Fruit fly (Drosophila melanogaster) whole organism, embryonic: ENCODE measurements around the gene RtcB.
A peak's percentile ranks its signal among the peaks of the same experiment; 100 is the strongest.

Experiments used
- B-H1 ChIP-seq: fragments of 200-800 bp; sonication (Bioruptor generic); IDR thresholded peaks from 3 replicates; pipeline ENCODE4 v1.3.6; 2022; ENCODE audit warnings: missing biosample characterization, missing genetic modification characterization
- Bdp1 ChIP-seq: fragments of 200-800 bp; sonication (Bioruptor generic); optimal IDR thresholded peaks from 3 replicates; lab custom pipeline; 2016; ENCODE audit warnings: missing biosample characterization, missing genetic modification characterization
- CG15696 ChIP-seq: fragments of 200-800 bp; sonication (Bioruptor generic); optimal IDR thresholded peaks from 2 replicates; lab custom pipeline; 2019; ENCODE audit warnings: missing biosample characterization, mild to moderate bottlenecking, missing genetic modification characterization, moderate library complexity
- CG1602 ChIP-seq: fragments of 200-800 bp; sonication (Bioruptor generic); optimal IDR thresholded peaks from 3 replicates; lab custom pipeline; 2016; ENCODE audit warnings: missing biosample characterization, missing genetic modification characterization
- CG17612 ChIP-seq: fragments of 200-800 bp; sonication (Bioruptor generic); IDR thresholded peaks from 2 replicates; pipeline ENCODE4 v1.3.6; 2022; ENCODE audit warnings: missing biosample characterization, missing genetic modification characterization
- CG2120 ChIP-seq: fragments of 200-800 bp; sonication (Bioruptor generic); optimal IDR thresholded peaks from 3 replicates; lab custom pipeline; 2016; ENCODE audit warnings: missing biosample characterization, missing genetic modification characterization
- CG30020 ChIP-seq: fragments of 200-800 bp; optimal IDR thresholded peaks from 2 replicates; lab custom pipeline; 2019; ENCODE audit warnings: missing biosample characterization, mild to moderate bottlenecking, missing genetic modification characterization, moderate library complexity
- CG3163 ChIP-seq: fragments of 200-800 bp; sonication (Bioruptor generic); optimal IDR thresholded peaks from 3 replicates; lab custom pipeline; 2016; ENCODE audit warnings: missing biosample characterization, missing genetic modification characterization
- CG4617 ChIP-seq: fragments of 200-800 bp; sonication (Bioruptor generic); optimal IDR thresholded peaks from 3 replicates; lab custom pipeline; 2016; ENCODE audit warnings: missing biosample characterization, missing genetic modification characterization, borderline replicate concordance
- CG6175 ChIP-seq: fragments of 200-800 bp; sonication (Bioruptor generic); IDR thresholded peaks from 3 replicates; pipeline ENCODE4 v1.3.6; 2022; ENCODE audit warnings: missing biosample characterization, missing genetic modification characterization
- CG6683 ChIP-seq: fragments of 200-800 bp; sonication (Bioruptor generic); optimal IDR thresholded peaks from 2 replicates; lab custom pipeline; 2017; ENCODE audit warnings: missing biosample characterization, mild to moderate bottlenecking, missing genetic modification characterization, missing genetic modification reagents
- CG7271 ChIP-seq: fragments of 200-800 bp; sonication (Bioruptor generic); optimal IDR thresholded peaks from 2 replicates; lab custom pipeline; 2018; ENCODE audit warnings: missing biosample characterization, mild to moderate bottlenecking, missing genetic modification characterization, moderate library complexity
- CG7357 ChIP-seq: fragments of 200-800 bp; sonication (Bioruptor generic); IDR thresholded peaks from 3 replicates; pipeline ENCODE4 v1.3.6; 2022; ENCODE audit warnings: missing biosample characterization, missing genetic modification characterization
- CG7372 ChIP-seq: fragments of 200-800 bp; sonication (Bioruptor generic); IDR thresholded peaks from 2 replicates; pipeline ENCODE4 v1.3.6; 2022; ENCODE audit warnings: missing biosample characterization, missing genetic modification characterization
- CG7786 ChIP-seq: fragments of 200-800 bp; sonication (Bioruptor generic); optimal IDR thresholded peaks from 2 replicates; lab custom pipeline; 2016; ENCODE audit warnings: missing biosample characterization, missing genetic modification characterization
- CG7839 ChIP-seq: fragments of 200-800 bp; sonication (Bioruptor generic); optimal IDR thresholded peaks from 3 replicates; lab custom pipeline; 2018; ENCODE audit warnings: missing biosample characterization, mild to moderate bottlenecking, missing genetic modification characterization, moderate library complexity
- CG8089 ChIP-seq: fragments of 200-800 bp; sonication (Bioruptor generic); optimal IDR thresholded peaks from 3 replicates; lab custom pipeline; 2016; ENCODE audit warnings: missing biosample characterization, missing genetic modification characterization
- Chrac-16 ChIP-seq: fragments of 200-800 bp; sonication (Bioruptor generic); optimal IDR thresholded peaks from 3 replicates; lab custom pipeline; 2016; ENCODE audit warnings: missing biosample characterization, missing genetic modification characterization
- Fer2 ChIP-seq: fragments of 200-800 bp; sonication (Bioruptor generic); optimal IDR thresholded peaks from 2 replicates; lab custom pipeline; 2018; ENCODE audit warnings: missing biosample characterization, mild to moderate bottlenecking, missing genetic modification characterization, moderate library complexity
- Fer3 ChIP-seq: fragments of 200-800 bp; sonication (Bioruptor generic); optimal IDR thresholded peaks from 2 replicates; lab custom pipeline; 2018; ENCODE audit warnings: missing biosample characterization, mild to moderate bottlenecking, missing genetic modification characterization, moderate library complexity
- H2.0 ChIP-seq: fragments of 200-800 bp; sonication (Bioruptor generic); IDR thresholded peaks from 2 replicates; pipeline ENCODE4 v1.3.6; 2022; ENCODE audit warnings: missing biosample characterization, missing genetic modification characterization
- Hr3 ChIP-seq: fragments of 200-800 bp; sonication (Bioruptor generic); optimal IDR thresholded peaks from 3 replicates; lab custom pipeline; 2016; ENCODE audit warnings: missing biosample characterization, missing genetic modification characterization
- NfI ChIP-seq: fragments of 200-800 bp; sonication (Bioruptor generic); optimal IDR thresholded peaks from 3 replicates; lab custom pipeline; 2018; ENCODE audit warnings: missing biosample characterization, mild to moderate bottlenecking, missing genetic modification characterization, moderate library complexity
- Poxn ChIP-seq: fragments of 200-800 bp; sonication (Bioruptor generic); IDR thresholded peaks from 2 replicates; pipeline ENCODE4 v1.3.6; 2022; ENCODE audit warnings: missing biosample characterization, missing genetic modification characterization
- Sox100B ChIP-seq: fragments of 200-800 bp; sonication (Bioruptor generic); optimal IDR thresholded peaks from 3 replicates; lab custom pipeline; 2018; ENCODE audit warnings: missing biosample characterization, mild to moderate bottlenecking, missing genetic modification characterization
- Stat92E ChIP-seq, 3 experiments: fragments of >200 bp in 2 of 3; fragments of 200-800 bp in 1 of 3; sonication (Bioruptor generic) in 1 of 3; optimal IDR thresholded peaks; 2 replicates each; lab custom pipeline; 2017 to 2019; ENCODE audit warnings: missing biosample characterization in 3 of 3, missing genetic modification characterization in 3 of 3, mild to moderate bottlenecking in 1 of 3, moderate library complexity in 1 of 3
- Tbp ChIP-seq: fragments of >200 bp; optimal IDR thresholded peaks from 2 replicates; lab custom pipeline; 2018; ENCODE audit warnings: missing biosample characterization, missing genetic modification characterization
- abd-A ChIP-seq: fragments of 200-800 bp; sonication (Bioruptor generic); optimal IDR thresholded peaks from 3 replicates; lab custom pipeline; 2019; ENCODE audit warnings: missing biosample characterization, mild to moderate bottlenecking, missing genetic modification characterization, moderate library complexity
- ase ChIP-seq: fragments of 200-800 bp; sonication (Bioruptor generic); IDR thresholded peaks from 3 replicates; pipeline ENCODE4 v1.3.6; 2022; ENCODE audit warnings: missing biosample characterization, missing genetic modification characterization
- btn ChIP-seq: fragments of 200-800 bp; sonication (Bioruptor generic); optimal IDR thresholded peaks from 2 replicates; lab custom pipeline; 2016; ENCODE audit warnings: missing biosample characterization, missing genetic modification characterization
- chn ChIP-seq: fragments of 200-800 bp; sonication (Bioruptor generic); optimal IDR thresholded peaks from 2 replicates; lab custom pipeline; 2016; ENCODE audit warnings: missing biosample characterization, missing genetic modification characterization
- dimm ChIP-seq: fragments of 200-800 bp; sonication (Bioruptor generic); IDR thresholded peaks from 2 replicates; pipeline ENCODE4 v1.3.6; 2022; ENCODE audit warnings: missing biosample characterization, missing genetic modification characterization
- disco-r ChIP-seq: fragments of 200-800 bp; sonication (Bioruptor generic); optimal IDR thresholded peaks from 2 replicates; lab custom pipeline; 2016; ENCODE audit warnings: missing biosample characterization, missing genetic modification characterization
- dm ChIP-seq: fragments of 200-800 bp; sonication (Bioruptor generic); optimal IDR thresholded peaks from 3 replicates; lab custom pipeline; 2016; ENCODE audit warnings: missing biosample characterization, missing genetic modification characterization
- ewg ChIP-seq: fragments of 200-800 bp; sonication (Bioruptor generic); optimal IDR thresholded peaks from 3 replicates; lab custom pipeline; 2017; ENCODE audit warnings: mild to moderate bottlenecking, missing biosample characterization, missing genetic modification reagents, missing genetic modification characterization
- fd64A ChIP-seq: fragments of 200-800 bp; sonication (Bioruptor generic); optimal IDR thresholded peaks from 3 replicates; lab custom pipeline; 2018; ENCODE audit warnings: missing biosample characterization, mild to moderate bottlenecking, missing genetic modification characterization
- h ChIP-seq: fragments of >200 bp; optimal IDR thresholded peaks from 2 replicates; lab custom pipeline; 2017
- hth ChIP-seq: fragments of >200 bp; optimal IDR thresholded peaks from 2 replicates; lab custom pipeline; 2017; ENCODE audit warnings: inconsistent platforms
- luna ChIP-seq: fragments of 200-800 bp; sonication (Bioruptor generic); optimal IDR thresholded peaks from 2 replicates; lab custom pipeline; 2016; ENCODE audit warnings: missing biosample characterization, missing genetic modification characterization
- onecut ChIP-seq: fragments of 200-800 bp; sonication (Bioruptor generic); IDR thresholded peaks from 2 replicates; pipeline ENCODE4 v1.3.6; 2022; ENCODE audit warnings: missing biosample characterization, missing genetic modification characterization
- pfk ChIP-seq: fragments of 200-800 bp; sonication (Bioruptor generic); optimal IDR thresholded peaks from 2 replicates; lab custom pipeline; 2018; ENCODE audit warnings: missing biosample characterization, mild to moderate bottlenecking, missing genetic modification characterization, moderate library complexity
- ranshi ChIP-seq: fragments of 200-800 bp; sonication (Bioruptor generic); IDR thresholded peaks from 2 replicates; pipeline ENCODE4 v1.3.6; 2022; ENCODE audit warnings: missing biosample characterization, missing genetic modification characterization
- sc ChIP-seq, 3 experiments: fragments of >200 bp in 2 of 3; fragments of 200-800 bp in 1 of 3; sonication (Bioruptor generic) in 1 of 3; optimal IDR thresholded peaks; 2 replicates in 2 of 3; 3 replicates in 1 of 3; lab custom pipeline; 2017; ENCODE audit warnings: mild to moderate bottlenecking in 1 of 3, missing biosample characterization in 1 of 3, missing genetic modification characterization in 1 of 3, missing genetic modification reagents in 1 of 3
- so ChIP-seq: fragments of 200-800 bp; sonication (Bioruptor generic); IDR thresholded peaks from 3 replicates; pipeline ENCODE4 v1.3.6; 2022; ENCODE audit warnings: missing biosample characterization, missing genetic modification characterization
- stc ChIP-seq: fragments of 200-800 bp; sonication (Bioruptor generic); IDR thresholded peaks from 2 replicates; pipeline ENCODE4 v1.3.6; 2022; ENCODE audit warnings: missing biosample characterization, missing genetic modification characterization
- tap ChIP-seq: fragments of 200-800 bp; optimal IDR thresholded peaks from 3 replicates; lab custom pipeline; 2019; ENCODE audit warnings: missing biosample characterization, mild to moderate bottlenecking, missing genetic modification characterization, moderate library complexity
- tin ChIP-seq: fragments of 200-800 bp; sonication (Bioruptor generic); optimal IDR thresholded peaks from 3 replicates; lab custom pipeline; 2016; ENCODE audit warnings: missing biosample characterization, missing genetic modification characterization
- twi ChIP-seq: fragments of 200-800 bp; optimal IDR thresholded peaks from 2 replicates; lab custom pipeline; 2019; ENCODE audit warnings: missing biosample characterization, mild to moderate bottlenecking, missing genetic modification characterization, moderate library complexity
- tx ChIP-seq: fragments of 200-800 bp; sonication (Bioruptor generic); optimal IDR thresholded peaks from 2 replicates; lab custom pipeline; 2016; ENCODE audit warnings: missing biosample characterization, missing genetic modification characterization
- usp ChIP-seq: fragments of >200 bp; optimal IDR thresholded peaks from 2 replicates; lab custom pipeline; 2017; ENCODE audit warnings: missing biosample characterization, missing genetic modification characterization
- zf30C ChIP-seq: fragments of 200-800 bp; sonication (Bioruptor generic); optimal IDR thresholded peaks from 3 replicates; lab custom pipeline; 2018; ENCODE audit warnings: missing biosample characterization, mild to moderate bottlenecking, missing genetic modification characterization

Gene RtcB

DNA sequence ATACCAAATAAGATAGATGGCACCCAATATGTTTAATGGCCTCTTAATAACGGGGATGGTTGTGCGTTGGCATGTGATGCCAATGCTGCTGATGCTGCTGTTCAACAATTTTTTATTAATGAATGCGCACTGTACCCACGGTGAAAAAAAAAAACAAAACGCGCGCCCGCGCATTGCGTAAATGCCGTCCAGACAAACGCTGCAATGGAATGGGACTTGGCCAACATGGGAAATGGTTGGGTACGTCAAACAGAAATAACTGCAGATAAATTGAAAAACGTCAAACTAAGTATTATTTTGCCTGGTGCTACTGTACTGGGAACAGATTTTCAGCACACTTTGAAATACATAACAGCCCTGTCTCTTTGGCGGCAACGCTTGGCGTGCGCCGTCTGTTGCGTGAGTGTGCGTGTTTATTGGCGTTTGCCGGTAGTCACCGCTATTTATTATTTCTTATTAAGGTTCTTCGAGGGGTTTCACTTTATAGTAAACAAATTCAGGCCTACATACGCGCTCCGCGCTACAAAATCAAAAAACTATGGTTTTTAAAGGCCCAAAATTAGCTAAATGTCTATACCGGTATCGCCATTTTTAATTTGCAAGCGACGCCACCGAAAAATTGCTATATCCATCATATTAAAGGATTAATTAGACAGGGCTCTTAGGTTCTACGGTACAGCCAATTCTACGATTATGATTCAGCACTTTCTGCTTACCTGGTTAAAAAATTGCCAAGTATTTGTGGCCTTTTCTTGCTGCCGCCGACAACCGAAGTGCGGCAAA lies 22.3 kb downstream of the RtcB start (continued):
- TF ChIP-seq tx (no peak), ewg (GFP tag; lab: Kevin White, UChicago) (peak; percentile 87), Fer2 (tag; lab: Kevin White, UChicago) (no peak), sc (optimal IDR thresholded peaks at IDR 0.05; lab: Kevin White, UChicago) (no peak), sc (GFP tag; optimal IDR thresholded peaks at IDR 0.05; lab: Kevin White, UChicago) (no peak), Bdp1 (GFP tag; lab: Kevin White, UChicago) (no peak), luna (no peak), CG7786 (GFP tag; lab: Kevin White, UChicago) (no peak), NfI (no peak), H2.0 (GFP tag; lab: Robert Waterston, UW) (no peak), Sox100B (no peak), CG7372 (GFP tag; lab: Robert Waterston, UW) (no peak), tin (peak; percentile 43), usp (GFP tag; lab: Kevin White, UChicago) (no peak), Tbp (no peak), fd64A (GFP tag; lab: Kevin White, UChicago) (no peak), h (no peak), CG30020 (tag; lab: Kevin White, UChicago) (no peak), zf30C (no peak), ase (GFP tag; lab: Robert Waterston, UW) (no peak), onecut (no peak), CG6175 (GFP tag; lab: Robert Waterston, UW) (no peak), B-H1 (GFP tag; lab: Robert Waterston, UW) (no peak), CG3163 (no peak), CG15696 (tag; lab: Kevin White, UChicago) (no peak), btn (no peak), dimm (GFP tag; lab: Robert Waterston, UW) (no peak), pfk (GFP tag; lab: Kevin White, UChicago) (no peak), tap (tag; lab: Kevin White, UChicago) (no peak), twi (no peak), CG2120 (GFP tag; lab: Kevin White, UChicago) (peak; percentile 43), CG7357 (GFP tag; lab: Robert Waterston, UW) (no peak), abd-A (no peak), hth (no peak), CG7839 (tag; lab: Kevin White, UChicago) (peak; percentile 32), CG4617 (GFP tag; lab: Kevin White, UChicago) (no peak), Fer3 (tag; lab: Kevin White, UChicago) (no peak), CG6683 (no peak), CG1602 (GFP tag; lab: Kevin White, UChicago) (no peak), disco-r (no peak), CG8089 (no peak), ranshi (GFP tag; lab: Robert Waterston, UW) (peak; percentile 45; the same call in 1 of the 2 replicates), dm (peak; percentile 1), Poxn (GFP tag; lab: Robert Waterston, UW) (no peak), Hr3 (GFP tag; lab: Kevin White, UChicago) (peak; percentile 21), Stat92E (GFP tag; optimal IDR thresholded peaks at IDR 0.05; lab: Kevin White, UChicago) (no peak), stc (GFP tag; lab: Robert Waterston, UW) (no peak), so (GFP tag; lab: Robert Waterston, UW) (no peak), chn (peak; percentile 39), CG17612 (GFP tag; lab: Robert Waterston, UW) (no peak), CG7271 (tag; lab: Kevin White, UChicago) (no peak), Chrac-16 (GFP tag; lab: Kevin White, UChicago) (peak; percentile 10)
